Worm (Caenorhabditis elegans) whole organism, early embryonic: ENCODE data around the gene F15B9.8.

Source experiments
- B0310.2 ChIP-seq: sonication (generic microtip); optimal IDR thresholded peaks from 2 replicates; lab custom pipeline; 2016; ENCODE audit warnings: mild to moderate bottlenecking, missing genetic modification characterization, missing compliant biosample characterization
- F13C5.2 ChIP-seq: sonication (generic microtip); optimal IDR thresholded peaks from 2 replicates; lab custom pipeline; 2017; ENCODE audit warnings: mild to moderate bottlenecking, missing genetic modification characterization, inconsistent platforms, missing compliant biosample characterization
- aly-1 ChIP-seq: sonication (generic microtip); optimal IDR thresholded peaks from 2 replicates; lab custom pipeline; 2016; ENCODE audit warnings: missing genetic modification characterization, missing compliant biosample characterization
- ama-1 ChIP-seq: fragments of 150-350 bp; optimal IDR thresholded peaks from 2 replicates; lab custom pipeline; 2014
- ceh-13 ChIP-seq: fragments of 200-800 bp; sonication (Bioruptor generic); optimal IDR thresholded peaks from 2 replicates; lab custom pipeline; 2018; ENCODE audit warnings: mild to moderate bottlenecking, missing genetic modification characterization, missing compliant biosample characterization
- ceh-36 ChIP-seq: sonication (generic microtip); optimal IDR thresholded peaks from 2 replicates; lab custom pipeline; 2016; ENCODE audit warnings: missing genetic modification characterization, inconsistent platforms, missing compliant biosample characterization
- ets-7 ChIP-seq: sonication (generic microtip); optimal IDR thresholded peaks from 2 replicates; lab custom pipeline; 2016; ENCODE audit warnings: missing genotype, missing genetic modification characterization, missing compliant biosample characterization
- flt-1 ChIP-seq: fragments of 200-800 bp; sonication (Bioruptor generic); IDR thresholded peaks from 2 replicates; pipeline ENCODE4 v1.3.6; 2022; ENCODE audit warnings: missing genetic modification characterization, missing compliant biosample characterization
- hmbx-1 ChIP-seq: sonication (generic microtip); optimal IDR thresholded peaks from 2 replicates; lab custom pipeline; 2016; ENCODE audit warnings: mild to moderate bottlenecking, missing genetic modification characterization, missing compliant biosample characterization
- hmg-4 ChIP-seq: fragments of 200-800 bp; sonication (Bioruptor generic); optimal IDR thresholded peaks from 2 replicates; lab custom pipeline; 2018; ENCODE audit warnings: mild to moderate bottlenecking, missing genetic modification characterization, missing compliant biosample characterization
- hnd-1 ChIP-seq: sonication (generic microtip); optimal IDR thresholded peaks from 2 replicates; lab custom pipeline; 2016; ENCODE audit warnings: missing genetic modification characterization, missing compliant biosample characterization
- pes-1 ChIP-seq: fragments of 200-800 bp; sonication (Bioruptor generic); IDR thresholded peaks from 2 replicates; pipeline ENCODE4 v1.3.6; 2022; ENCODE audit warnings: missing genetic modification reagents, missing genetic modification characterization, missing compliant biosample characterization
- scrt-1 ChIP-seq: fragments of 200-800 bp; sonication (Bioruptor generic); IDR thresholded peaks from 2 replicates; pipeline ENCODE4 v1.3.6; 2022; ENCODE audit warnings: missing genetic modification characterization, missing compliant biosample characterization
- sea-1 ChIP-seq: fragments of 200-800 bp; sonication (Bioruptor generic); conservative IDR thresholded peaks from 2 replicates; pipeline ENCODE4 v1.3.6; 2022; ENCODE audit warnings: missing genetic modification characterization, missing compliant biosample characterization
- tbx-11 ChIP-seq: fragments of 200-800 bp; sonication (Bioruptor generic); IDR thresholded peaks from 2 replicates; pipeline ENCODE4 v1.3.6; 2022; ENCODE audit warnings: missing genetic modification characterization, missing compliant biosample characterization
- tbx-37 ChIP-seq: fragments of 200-800 bp; sonication (Bioruptor generic); conservative IDR thresholded peaks from 2 replicates; pipeline ENCODE4 v1.3.6; 2022; ENCODE audit warnings: missing genetic modification reagents, missing genetic modification characterization, missing compliant biosample characterization
- tra-4 ChIP-seq: sonication (generic microtip); optimal IDR thresholded peaks from 2 replicates; lab custom pipeline; 2017; ENCODE audit warnings: missing genetic modification characterization, missing compliant biosample characterization

The F15B9.8 gene

ce11 chrV:13028871-13029270, 40.5 kb downstream of the F15B9.8 start:
- TF ChIP-seq aly-1 (tag; lab: Kevin White, UChicago) = no peak
- TF ChIP-seq ama-1 (lab: Kevin White, UChicago) = no peak

DNA sequence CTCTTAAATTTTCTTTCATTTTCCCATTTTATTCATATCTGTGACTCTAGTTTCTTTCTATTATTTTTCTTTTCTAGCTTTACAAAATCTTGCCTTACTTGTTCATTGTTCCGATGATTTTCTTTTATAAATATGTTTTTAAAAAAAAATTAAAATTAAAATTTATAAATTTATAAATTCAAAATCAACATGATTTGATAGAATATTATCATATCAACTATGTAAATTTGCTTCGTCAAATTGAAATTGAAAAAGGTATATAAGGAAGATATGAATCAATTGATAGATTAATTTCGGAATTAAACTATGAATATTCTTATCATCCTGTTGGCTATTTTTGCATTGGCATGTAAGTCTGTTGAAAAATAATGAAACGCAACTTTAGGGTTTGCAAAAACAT, 44.9 kb downstream of the F15B9.8 start, which contains the start of gene W07G4.1:
Gene W07G4.1 (plus strand): TSS at position 301 of the 400 bp plus-strand sequence.
- no peak for TF ChIP-seq tbx-11 (GFP tag; lab: Robert Waterston, UW)
- TF ChIP-seq ets-7 (tag; lab: Kevin White, UChicago) = no peak
- TF ChIP-seq ama-1 (lab: Kevin White, UChicago) = no peak
- TF ChIP-seq pes-1 = no peak
- no peak for TF ChIP-seq hnd-1
- no peak for TF ChIP-seq scrt-1 (GFP tag; lab: Robert Waterston, UW)
- no peak for TF ChIP-seq F13C5.2 (tag; lab: Kevin White, UChicago)
- no peak for TF ChIP-seq hmbx-1 (tag; lab: Kevin White, UChicago)
- no peak for TF ChIP-seq tbx-37
- TF ChIP-seq tra-4 = no peak
- TF ChIP-seq B0310.2 (tag; lab: Kevin White, UChicago) = no peak
- TF ChIP-seq hmg-4 (GFP tag; lab: Kevin White, UChicago) = no peak

ce11 chrV:13034604-13035003, 46.2 kb downstream of the F15B9.8 start, which contains the start of gene W07G4.7:
TSS of gene W07G4.7 (minus strand) at chrV:13034704.
- no peak for TF ChIP-seq hmbx-1 (tag; lab: Kevin White, UChicago)
- TF ChIP-seq ceh-13 (GFP tag; lab: Kevin White, UChicago) = no peak
- TF ChIP-seq ets-7 (tag; lab: Kevin White, UChicago) = no peak
- no peak for TF ChIP-seq flt-1
- no peak for TF ChIP-seq aly-1 (tag; lab: Kevin White, UChicago)
- no peak for TF ChIP-seq hnd-1
- TF ChIP-seq B0310.2 (tag; lab: Kevin White, UChicago) = no peak
- TF ChIP-seq tbx-37 = no peak
- no peak for TF ChIP-seq F13C5.2 (tag; lab: Kevin White, UChicago)
- no peak for TF ChIP-seq tra-4
- no peak for TF ChIP-seq ceh-36 (tag; lab: Kevin White, UChicago)

DNA sequence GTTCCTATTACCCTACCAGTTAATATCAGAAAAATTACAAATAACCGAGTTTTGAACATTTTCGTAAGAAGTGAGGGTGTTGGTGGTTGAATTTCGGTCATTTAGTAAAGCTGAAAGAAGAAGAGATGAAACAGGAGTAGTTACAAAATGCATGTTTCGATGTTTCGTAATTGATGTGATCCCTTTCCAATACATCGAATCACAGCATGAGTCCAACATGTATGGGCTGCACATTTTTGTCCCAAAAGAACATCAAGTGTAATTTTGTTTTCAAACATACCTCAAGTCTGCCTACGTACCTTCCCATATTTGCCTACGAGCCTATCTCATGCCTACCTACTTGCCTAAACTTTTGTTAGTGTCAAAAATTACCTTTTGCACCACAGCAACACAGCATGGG, 48.1 kb downstream of the F15B9.8 start, which contains the start of gene W07G4.2:
Gene W07G4.2 (minus strand): TSS at position 101 of the 400 bp plus-strand sequence.
- TF ChIP-seq tbx-37 = no peak
- no peak for TF ChIP-seq hmbx-1 (tag; lab: Kevin White, UChicago)
- TF ChIP-seq ama-1 (lab: Kevin White, UChicago) = no peak
- no peak for TF ChIP-seq aly-1 (tag; lab: Kevin White, UChicago)

- TF ChIP-seq hmg-4 (GFP tag; lab: Kevin White, UChicago) (no peak), hmbx-1 (tag; lab: Kevin White, UChicago) (no peak), B0310.2 (tag; lab: Kevin White, UChicago) (no peak), ama-1 (lab: Kevin White, UChicago) (no peak), flt-1 (peak; percentile 31; the same call in 1 of the 2 replicates), hnd-1 (no peak), ceh-13 (GFP tag; lab: Kevin White, UChicago) (no peak), sea-1 (no peak), pes-1 (no peak), ets-7 (tag; lab: Kevin White, UChicago) (no peak), aly-1 (tag; lab: Kevin White, UChicago) (no peak), F13C5.2 (tag; lab: Kevin White, UChicago) (peak; percentile 11), scrt-1 (GFP tag; lab: Robert Waterston, UW) (no peak), tbx-11 (GFP tag; lab: Robert Waterston, UW) (no peak), tbx-37 (0 out of 2 replicates have a peak, but pooled peaks have one; percentile 16), tra-4 (no peak), ceh-36 (tag; lab: Kevin White, UChicago) (no peak)
Measured at ce11 chrV:13041666-13042065, 53.3 kb downstream of the F15B9.8 start, which contains the start of gene scyl-1. TSS of gene scyl-1 (minus strand) at chrV:13041721.
